Fruit fly (Drosophila melanogaster) whole organism: Measurements from ENCODE around the gene CycH.

Source experiments
- CG8478 ChIP-seq: fragments of >200 bp; optimal IDR thresholded peaks from 2 replicates; lab custom pipeline; 2018; ENCODE audit warnings: inconsistent platforms
- Dll ChIP-seq: fragments of >200 bp; optimal IDR thresholded peaks from 2 replicates; lab custom pipeline; 2017
- EcR ChIP-seq, 2 experiments: fragments of >200 bp; optimal IDR thresholded peaks; 2 replicates each; lab custom pipeline; 2017; ENCODE audit warnings: missing biosample characterization in 2 of 2, missing genetic modification characterization in 2 of 2, missing genetic modification reagents in 2 of 2
- pan ChIP-seq: fragments of >200 bp; optimal IDR thresholded peaks from 2 replicates; lab custom pipeline; 2017
- psq ChIP-seq: fragments of >200 bp; optimal IDR thresholded peaks from 2 replicates; lab custom pipeline; 2017
- usp ChIP-seq: fragments of >200 bp; optimal IDR thresholded peaks from 2 replicates; lab custom pipeline; 2017; ENCODE audit warnings: missing biosample characterization, missing genetic modification characterization, mixed read lengths

CycH gene

DNA sequence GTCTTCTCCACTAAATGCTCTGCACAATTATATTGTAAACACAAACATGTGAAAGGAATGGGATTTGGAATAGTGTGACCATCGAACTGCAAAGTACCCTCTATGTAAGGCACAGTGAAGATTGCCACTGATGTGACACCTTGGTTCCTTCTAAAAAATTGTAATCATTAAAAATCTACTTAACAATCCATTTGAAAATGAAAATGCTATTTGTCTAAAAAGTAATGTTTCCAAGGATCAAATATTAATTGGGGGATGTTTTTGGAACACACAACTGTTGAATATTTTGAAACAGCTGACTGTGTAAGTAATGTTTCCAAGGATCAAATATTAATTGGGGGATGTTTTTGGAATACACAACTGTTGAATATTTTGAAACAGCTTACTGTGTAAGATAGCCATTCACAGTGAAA is 6.4 kb downstream of the CycH start, which contains the start of gene CG32448:
CG32448 (minus strand) TSS at position 304 of the 413 bp plus-strand sequence.
- TF ChIP-seq EcR (GFP tag; optimal IDR thresholded peaks at IDR 0.05; lab: Kevin White, UChicago) (no peak), psq (lab: Kevin White, UChicago) (no peak), pan (lab: Kevin White, UChicago) (no peak), CG8478 (lab: Kevin White, UChicago) (no peak), usp (GFP tag; lab: Kevin White, UChicago) (no peak), Dll (no peak)

DNA sequence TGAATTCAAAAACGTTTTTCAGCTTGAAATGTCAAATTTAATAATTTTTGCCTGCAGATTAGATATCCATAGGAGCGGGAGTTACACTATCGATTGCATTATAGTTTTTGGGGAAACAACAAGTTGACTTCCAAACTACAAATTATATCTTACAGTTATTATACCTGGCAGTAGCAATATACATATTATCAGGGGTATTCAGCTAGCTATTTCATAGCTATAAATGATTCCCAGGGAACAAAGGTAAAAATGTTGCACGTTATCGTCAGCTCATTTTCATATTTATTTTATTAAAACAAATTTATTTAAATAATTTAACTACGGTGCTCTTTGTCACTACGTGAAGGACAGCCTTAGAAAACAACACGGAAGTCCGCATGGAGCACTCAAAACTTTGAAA is 8.3 kb downstream of the CycH start:
- TF ChIP-seq Dll (no peak), usp (GFP tag; lab: Kevin White, UChicago) (no peak), EcR (GFP tag; optimal IDR thresholded peaks at IDR 0.05; lab: Kevin White, UChicago) (no peak), pan (lab: Kevin White, UChicago) (no peak), CG8478 (lab: Kevin White, UChicago) (no peak), psq (lab: Kevin White, UChicago) (no peak)

DNA sequence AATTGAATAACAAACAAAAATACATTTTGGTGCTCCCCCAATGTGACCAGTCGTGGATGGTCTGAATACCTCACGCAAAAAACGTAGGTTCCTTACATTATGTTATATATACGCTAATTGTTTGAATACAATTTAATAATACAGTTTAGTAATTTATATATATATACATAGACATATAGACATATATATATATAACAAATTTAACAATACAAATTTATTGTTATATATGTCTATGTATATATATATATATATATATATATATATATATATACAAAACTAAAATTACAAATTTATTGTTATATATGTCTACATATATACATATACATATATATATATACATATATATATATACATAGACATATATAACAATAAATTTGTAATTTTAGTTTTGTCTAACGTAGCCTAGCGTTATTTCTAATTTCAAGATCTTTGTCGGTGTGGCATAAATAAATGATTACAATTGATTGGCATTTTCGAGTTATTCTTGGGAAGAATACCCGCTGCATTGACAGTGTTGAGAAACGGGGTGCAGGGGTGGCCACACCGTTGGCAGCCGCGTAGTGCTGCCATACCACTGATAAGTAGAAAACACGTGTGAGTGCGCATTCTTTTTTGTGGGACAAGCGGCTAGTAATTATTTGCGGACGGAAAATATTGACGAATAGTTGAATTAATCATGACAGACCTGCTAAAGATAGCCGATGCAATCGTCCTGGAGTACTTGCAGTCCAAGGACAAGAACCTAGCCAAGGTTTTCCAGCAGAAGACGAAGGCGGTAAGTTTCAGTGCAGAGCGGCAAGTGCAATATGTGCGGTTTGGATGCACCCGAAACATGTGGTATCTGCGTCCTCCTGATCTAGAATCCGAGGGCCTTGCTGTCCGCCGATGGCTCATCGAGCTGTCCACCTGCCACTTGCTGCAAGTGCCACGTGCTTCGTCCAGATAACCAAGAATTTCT is 10.7 kb downstream of the CycH start, which contains the start of the genes CG7148 and Nopp140:
CG7148 (minus strand) TSS at position 51 of the 958 bp plus-strand sequence.
Nopp140 (plus strand) TSS at position 572 of the 958 bp plus-strand sequence.
- TF ChIP-seq CG8478 (lab: Kevin White, UChicago) (no peak), pan (lab: Kevin White, UChicago) (no peak), EcR (GFP tag; optimal IDR thresholded peaks at IDR 0.05; lab: Kevin White, UChicago) (no peak), psq (lab: Kevin White, UChicago) (no peak), Dll (no peak), usp (GFP tag; lab: Kevin White, UChicago) (no peak)

DNA sequence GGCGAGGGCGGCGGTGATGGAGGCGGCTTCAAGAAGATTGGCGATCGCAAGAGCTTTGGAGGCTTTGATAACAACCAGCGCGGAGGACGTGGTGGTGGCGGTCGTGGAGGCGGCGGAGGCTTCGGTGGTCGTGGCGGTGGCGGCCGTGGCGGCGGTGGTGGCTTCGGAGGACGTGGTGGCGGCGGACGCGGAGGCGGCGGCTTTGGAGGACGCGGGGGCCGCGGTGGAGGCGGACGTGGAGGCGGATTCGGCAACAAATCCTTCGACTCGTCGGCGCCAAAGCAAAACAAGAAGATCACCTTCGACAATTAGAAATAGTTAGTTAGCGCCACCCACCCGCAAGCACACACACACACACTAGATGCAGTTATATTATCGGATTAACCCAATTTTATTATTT is 13.8 kb downstream of the CycH start:
- no peak for TF ChIP-seq CG8478 (lab: Kevin White, UChicago)
- no peak for TF ChIP-seq usp (GFP tag; lab: Kevin White, UChicago)
- TF ChIP-seq psq (lab: Kevin White, UChicago) = no peak
- TF ChIP-seq EcR (GFP tag; optimal IDR thresholded peaks at IDR 0.05; lab: Kevin White, UChicago) = no peak
- TF ChIP-seq Dll = no peak
- TF ChIP-seq pan (lab: Kevin White, UChicago) = no peak

DNA sequence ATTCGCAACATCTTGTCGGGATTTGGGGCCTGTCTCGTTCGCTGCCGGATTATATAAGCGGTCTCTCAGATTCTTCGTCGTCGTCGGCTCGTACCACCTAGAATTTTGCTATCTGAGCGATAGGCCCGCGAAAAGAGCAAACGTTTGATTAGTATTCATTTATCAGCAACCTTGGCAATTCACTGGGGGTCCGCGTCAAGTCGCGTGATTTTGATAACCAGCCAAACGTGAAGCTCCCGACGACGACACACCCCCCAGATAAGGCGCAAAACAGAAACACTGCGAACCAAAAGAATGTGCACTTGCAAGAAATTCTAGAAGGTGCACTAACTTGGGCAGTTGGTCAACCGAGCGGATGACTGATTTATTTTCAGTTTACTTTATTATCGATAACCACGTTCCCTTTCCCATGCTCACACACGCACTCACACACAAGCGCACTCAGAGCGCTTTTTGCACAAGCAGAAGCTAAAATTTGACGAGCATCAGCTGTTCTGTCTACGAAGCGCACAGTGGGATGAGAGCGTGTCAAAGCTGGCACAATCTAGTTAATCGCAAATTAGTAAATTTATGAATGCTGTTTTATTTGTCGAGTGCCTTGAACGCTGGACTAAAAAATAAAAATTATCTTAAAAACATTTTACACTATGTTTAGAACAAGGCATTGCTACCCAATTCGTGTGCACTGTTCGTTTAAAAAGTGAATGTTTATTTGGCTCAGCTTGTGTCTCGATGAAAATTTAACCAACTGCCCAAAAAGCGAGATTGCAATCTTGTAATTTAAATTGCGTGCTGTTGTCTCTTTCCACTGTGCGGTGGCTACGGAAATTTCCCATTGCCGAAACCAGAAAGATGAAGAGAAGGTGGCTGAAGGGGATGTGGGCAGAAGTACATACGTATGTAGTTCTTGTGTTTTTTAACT is 18.2 kb downstream of the CycH start:
- TF ChIP-seq Dll (no peak), psq (lab: Kevin White, UChicago) (no peak), EcR (GFP tag; optimal IDR thresholded peaks at IDR 0.05; lab: Kevin White, UChicago) (no peak), usp (GFP tag; lab: Kevin White, UChicago) (no peak), CG8478 (lab: Kevin White, UChicago) (no peak), pan (lab: Kevin White, UChicago) (peak; percentile 2)

DNA sequence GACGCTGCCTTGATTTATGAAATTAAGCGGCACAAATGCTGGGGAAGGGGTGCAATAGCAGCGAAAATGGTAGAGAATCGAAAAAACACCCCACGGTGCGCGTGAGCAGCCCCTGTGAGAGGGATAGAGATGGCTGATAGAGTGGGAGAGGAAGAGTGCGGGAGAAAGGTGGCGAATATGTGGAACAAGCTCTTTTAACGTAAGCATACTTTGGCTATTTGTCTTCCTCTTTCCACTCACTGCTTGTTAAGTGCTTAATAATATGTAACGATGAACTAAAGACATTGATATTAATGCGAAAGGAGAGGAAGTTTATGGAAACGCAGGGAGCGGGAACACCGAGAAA is 18.8 kb downstream of the CycH start:
- no peak for TF ChIP-seq EcR (GFP tag; optimal IDR thresholded peaks at IDR 0.05; lab: Kevin White, UChicago)
- TF ChIP-seq pan (lab: Kevin White, UChicago) = no peak
- no peak for TF ChIP-seq usp (GFP tag; lab: Kevin White, UChicago)
- TF ChIP-seq CG8478 (lab: Kevin White, UChicago) = no peak
- no peak for TF ChIP-seq psq (lab: Kevin White, UChicago)
- TF ChIP-seq Dll = no peak

DNA sequence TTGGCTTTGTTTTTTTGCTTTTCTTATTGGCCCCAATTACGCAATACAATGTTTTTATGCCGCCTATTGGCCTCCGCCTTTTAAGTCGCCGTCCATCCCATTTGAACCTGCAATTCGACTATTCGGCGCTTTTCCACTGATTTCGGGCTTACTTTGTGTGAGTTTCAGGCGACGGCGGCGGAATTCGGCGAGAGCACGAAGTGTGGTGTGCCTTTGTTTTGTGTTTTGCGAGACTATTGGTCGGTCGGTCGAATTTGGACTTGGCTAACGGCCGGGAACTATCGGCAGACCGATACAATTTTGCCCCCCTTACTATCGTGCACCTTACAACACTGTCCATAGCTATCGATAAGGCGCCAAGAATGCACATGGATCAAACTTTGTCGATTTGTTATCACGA is 19.3 kb downstream of the CycH start, which contains the start of gene P5CDh1:
P5CDh1 (minus strand) TSS at position 278 of the 400 bp plus-strand sequence.
- peak; percentile 36 for TF ChIP-seq Dll
- TF ChIP-seq pan (lab: Kevin White, UChicago) = no peak

DNA sequence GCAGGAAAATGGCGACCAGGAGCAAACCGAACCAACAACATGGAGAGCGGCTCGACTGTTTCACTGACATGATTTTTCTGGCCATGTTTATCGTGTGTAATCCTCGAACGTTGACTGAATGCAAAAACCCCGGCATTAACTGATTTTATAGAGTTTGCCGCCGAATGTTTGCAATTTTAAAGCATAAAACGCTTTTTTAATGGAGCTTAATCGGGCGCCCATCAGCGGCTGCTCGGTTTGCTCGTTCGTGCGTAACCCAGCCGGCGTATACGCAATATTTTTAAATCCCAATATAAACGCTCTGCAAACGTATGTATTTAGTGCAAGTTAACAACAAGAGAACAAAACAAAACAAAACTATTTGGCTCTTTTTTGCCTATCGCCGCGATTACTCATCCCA is 20.5 kb downstream of the CycH start, which contains the start of gene CG14563:
CG14563 (minus strand) TSS at position 101 of the 400 bp plus-strand sequence.
- TF ChIP-seq pan (lab: Kevin White, UChicago) (no peak), CG8478 (lab: Kevin White, UChicago) (no peak), EcR (GFP tag; optimal IDR thresholded peaks at IDR 0.05; lab: Kevin White, UChicago) (no peak), psq (lab: Kevin White, UChicago) (no peak), Dll (no peak), usp (GFP tag; lab: Kevin White, UChicago) (no peak)

DNA sequence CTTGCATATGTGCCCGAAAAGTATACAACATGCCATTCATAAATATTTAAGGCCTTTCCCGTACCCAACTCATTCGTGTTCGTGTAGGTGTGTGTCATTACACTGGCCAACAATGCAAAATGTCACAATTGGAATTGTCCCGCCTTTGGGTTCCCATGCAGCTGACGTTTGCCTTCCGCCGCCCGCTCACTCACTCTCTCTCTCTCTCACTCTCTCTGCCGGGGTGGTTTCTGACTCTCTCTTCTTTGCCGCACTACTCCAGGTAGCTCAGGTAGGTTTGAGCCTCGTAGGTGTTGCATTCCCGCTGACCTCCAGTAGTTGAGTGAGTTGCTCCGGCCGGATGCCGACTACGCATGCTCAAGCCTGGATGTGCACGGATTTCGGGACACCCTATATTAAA is 21.5 kb downstream of the CycH start:
- TF ChIP-seq EcR (GFP tag; optimal IDR thresholded peaks at IDR 0.05; lab: Kevin White, UChicago) = no peak
- TF ChIP-seq Dll = no peak
- TF ChIP-seq psq (lab: Kevin White, UChicago) = no peak
- TF ChIP-seq usp (GFP tag; lab: Kevin White, UChicago) = no peak
- no peak for TF ChIP-seq CG8478 (lab: Kevin White, UChicago)
- no peak for TF ChIP-seq pan (lab: Kevin White, UChicago)

DNA sequence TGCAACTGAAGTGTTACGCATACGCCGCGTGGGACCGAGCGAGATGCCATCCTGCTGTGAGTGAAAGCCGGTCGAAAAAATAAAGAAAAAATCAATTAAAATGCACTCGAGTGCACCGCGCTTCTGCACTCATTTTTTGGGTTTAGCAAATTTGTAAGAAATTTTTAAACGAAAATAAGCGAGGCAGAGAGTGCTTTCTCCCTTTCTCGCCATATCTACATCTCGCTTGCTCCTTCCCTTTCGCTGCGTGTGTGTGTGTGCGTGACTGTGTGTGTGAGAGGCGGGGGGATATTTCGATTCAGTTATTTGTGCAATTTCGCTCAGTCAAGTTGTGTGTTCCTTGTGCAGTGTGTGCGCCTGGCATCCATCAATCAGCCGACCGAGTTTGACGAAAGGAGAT is 22.7 kb downstream of the CycH start, which contains the start of gene mub:
mub (plus strand) TSS at position 301 of the 400 bp plus-strand sequence.
- TF ChIP-seq CG8478 (lab: Kevin White, UChicago) (no peak), pan (lab: Kevin White, UChicago) (no peak), usp (GFP tag; lab: Kevin White, UChicago) (no peak), EcR (GFP tag; optimal IDR thresholded peaks at IDR 0.05; lab: Kevin White, UChicago) (no peak), Dll (no peak), psq (lab: Kevin White, UChicago) (no peak)
